Worm (Caenorhabditis elegans) whole organism, late embryonic: ENCODE results near the gene C38D9.2.

Source experiments
- fkh-10 ChIP-seq: fragments of 150-350 bp; optimal IDR thresholded peaks from 2 replicates; lab custom pipeline; 2014; ENCODE audit warnings: missing biosample characterization, missing genetic modification reagents, missing genetic modification characterization
- nfya-1 ChIP-seq: sonication (generic microtip); optimal IDR thresholded peaks from 2 replicates; lab custom pipeline; 2017; ENCODE audit warnings: missing genetic modification characterization, mild to moderate bottlenecking, missing compliant biosample characterization, antibody characterized with exemption, moderate library complexity
- pha-4 ChIP-seq: fragments of 150-350 bp; optimal IDR thresholded peaks from 2 replicates; lab custom pipeline; 2018; ENCODE audit warnings: missing biosample characterization, missing genetic modification reagents, missing genetic modification characterization
- unc-42 ChIP-seq: sonication (generic microtip); optimal IDR thresholded peaks from 2 replicates; lab custom pipeline; 2016; ENCODE audit warnings: missing genotype, missing genetic modification characterization, missing compliant biosample characterization

- no peak for TF ChIP-seq unc-42 (tag; lab: Kevin White, UChicago)
- no peak for TF ChIP-seq fkh-10 (GFP tag; lab: Kevin White, UChicago)
- TF ChIP-seq pha-4 = no peak
- no peak for TF ChIP-seq nfya-1 (tag; lab: Kevin White, UChicago)
Measured at ce11 chrV:17558946-17559345, 8.0 kb upstream of the C38D9.2 start, which contains the start of gene fbxa-172.
